Worm (Caenorhabditis elegans): ENCODE data around the gene K08D9.4.

K08D9.4 gene

ce11 chrV:3218604-3219003 is 18.4 kb upstream of the K08D9.4 start:
- TF ChIP-seq unc-62 (GFP tag; optimal IDR thresholded peaks at IDR 0.05 in 1 of 2) (peak in 1 of 2 experiments; percentile 31), unc-62 (tag; optimal IDR thresholded peaks at IDR 0.05) (no peak), lin-39 (tag; optimal IDR thresholded peaks at IDR 0.05) (no peak)

DNA sequence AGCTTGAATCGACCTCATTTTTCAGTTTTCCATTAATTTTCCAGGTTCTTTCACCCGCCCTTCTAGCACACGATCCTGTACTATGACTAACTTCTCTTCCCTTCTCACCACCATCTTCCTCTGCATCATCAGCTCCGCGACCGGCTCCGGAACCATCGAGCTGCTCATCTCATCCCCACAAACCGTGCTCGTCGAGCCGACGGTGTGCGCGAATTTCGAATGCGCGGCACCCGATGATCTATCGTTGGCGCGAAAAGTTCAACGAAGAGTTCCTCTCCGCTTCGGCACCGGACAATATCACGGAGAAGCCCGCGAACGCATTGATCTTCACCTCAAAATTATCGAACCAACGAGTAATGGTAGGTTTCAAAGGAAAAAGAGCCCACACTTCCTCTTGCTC is 9.9 kb upstream of the K08D9.4 start, which contains the start of gene apx-1:
TSS of gene apx-1 (plus strand) at position 50 of the 400 bp plus-strand sequence.
- peak; percentile 9 for TF ChIP-seq aha-1 (tag)
- TF ChIP-seq set-16 (GFP tag; IDR thresholded peaks at IDR 0.05), result peak; percentile 78
- no peak for TF ChIP-seq Y5F2A.4 (GFP tag; optimal IDR thresholded peaks at IDR 0.05)

ce11 chrV:3208940-3209339 is 8.7 kb upstream of the K08D9.4 start:
- TF ChIP-seq F49E8.2 (tag; optimal IDR thresholded peaks at IDR 0.05; ENCODE audit: borderline replicate concordance), result no peak
- TF ChIP-seq unc-62 (GFP tag; optimal IDR thresholded peaks at IDR 0.05 in 1 of 2), result peak in 1 of 2 experiments; percentile 82
- no peak for TF ChIP-seq unc-62 (tag; optimal IDR thresholded peaks at IDR 0.05)
- TF ChIP-seq daf-8 (GFP tag; IDR thresholded peaks at IDR 0.05), result no peak

DNA sequence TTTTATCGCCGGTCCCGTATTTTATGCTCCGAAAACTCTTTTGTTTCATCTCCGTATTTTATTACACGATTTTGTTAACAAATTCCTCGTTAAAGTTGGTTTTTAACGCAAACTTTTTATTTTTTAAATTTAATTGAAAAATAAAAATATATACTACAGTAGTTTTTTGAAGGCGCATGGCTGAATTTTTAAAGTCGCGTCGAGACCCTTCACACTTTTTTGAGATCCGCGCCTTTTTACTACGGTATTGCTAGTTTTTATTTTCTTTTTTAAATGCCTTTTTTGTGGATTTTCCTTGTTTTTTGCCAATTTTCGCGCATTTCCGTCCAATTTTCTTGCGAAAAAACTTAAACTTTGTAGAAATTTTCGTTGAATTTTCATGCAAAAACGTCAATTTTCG is 4.2 kb upstream of the K08D9.4 start:
- TF ChIP-seq F49E8.2 (tag; optimal IDR thresholded peaks at IDR 0.05; ENCODE audit: borderline replicate concordance) (peak; percentile 77), snpc-1.2 (GFP tag; IDR thresholded peaks at IDR 0.05) (peak; percentile 49; the same call in 1 of the 2 replicates), Y105C5A.15 (GFP tag; IDR thresholded peaks at IDR 0.05) (no peak), lsy-2 (tag; optimal IDR thresholded peaks at IDR 0.05) (peak in 1 of 2 experiments; percentile 41), lin-38 (GFP tag; IDR thresholded peaks at IDR 0.05) (peak; percentile 36; the same call in 1 of the 2 replicates)

ce11 chrV:3196832-3197329 is 3.3 kb downstream of the K08D9.4 start, which contains the start of the genes Y73C8B.1 and Y73C8B.5:
Gene Y73C8B.1 (minus strand): TSS chrV:3196882.
Gene Y73C8B.5 (plus strand): TSS chrV:3197268.
- TF ChIP-seq hlh-30 (tag; optimal IDR thresholded peaks at IDR 0.05; ENCODE audit: insufficient read depth) (peak; percentile 3), zag-1 (tag; optimal IDR thresholded peaks at IDR 0.05) (no peak), nhr-11 (tag; optimal IDR thresholded peaks at IDR 0.05) (peak; percentile 94), dve-1 (tag; optimal IDR thresholded peaks at IDR 0.05; ENCODE audit: insufficient read depth) (peak; percentile 35), ztf-11 (tag; optimal IDR thresholded peaks at IDR 0.05) (no peak), ceh-28 (tag; optimal IDR thresholded peaks at IDR 0.05) (no peak), D1046.2 (GFP tag; IDR thresholded peaks at IDR 0.05) (no peak), lsy-2 (tag; optimal IDR thresholded peaks at IDR 0.05) (peak in 1 of 2 experiments; percentile 11), lin-38 (GFP tag; IDR thresholded peaks at IDR 0.05) (peak; percentile 31; the same call in 1 of the 2 replicates), nhr-28 (tag; optimal IDR thresholded peaks at IDR 0.05) (peak; percentile 90), nhr-25 (tag; optimal IDR thresholded peaks at IDR 0.05; ENCODE audit: borderline replicate concordance, insufficient read depth) (no peak), nhr-48 (tag; optimal IDR thresholded peaks at IDR 0.05) (peak; percentile 88), dmd-6 (GFP tag; IDR thresholded peaks at IDR 0.05) (no peak), set-16 (GFP tag; IDR thresholded peaks at IDR 0.05) (no peak), spr-3 (GFP tag; optimal IDR thresholded peaks at IDR 0.05) (no peak), jun-1 (tag; optimal IDR thresholded peaks at IDR 0.05) (no peak), mep-1 (tag; optimal IDR thresholded peaks at IDR 0.05) (peak; percentile 20), php-3 (GFP tag; IDR thresholded peaks at IDR 0.05) (no peak), hlh-11 (tag; optimal IDR thresholded peaks at IDR 0.05) (peak; percentile 11)

DNA sequence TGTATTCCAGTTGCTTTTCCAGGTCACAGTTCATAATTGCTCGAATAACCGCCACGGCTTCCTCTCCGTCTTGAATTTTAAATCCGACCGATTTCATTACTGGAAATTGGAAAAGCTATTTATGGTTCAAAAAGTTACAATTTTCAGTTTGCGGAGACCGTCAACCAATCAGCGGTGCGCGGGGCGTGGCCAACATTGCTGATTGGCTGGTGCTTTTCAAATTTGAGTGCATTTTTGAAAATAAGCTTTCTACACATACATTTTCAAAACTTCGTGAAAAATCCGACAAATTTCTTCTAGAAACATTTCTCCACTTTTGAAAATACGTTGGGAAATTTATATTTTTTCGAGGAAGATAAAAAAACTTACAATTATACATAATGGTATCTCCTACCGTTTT is 4.4 kb downstream of the K08D9.4 start:
- TF ChIP-seq mxl-2 (GFP tag; conservative IDR thresholded peaks at IDR 0.05) (no peak), pqm-1 (tag; optimal IDR thresholded peaks at IDR 0.05) (no peak), lin-13 (GFP tag; optimal IDR thresholded peaks at IDR 0.05) (no peak), ctbp-1 (GFP tag; IDR thresholded peaks at IDR 0.05) (no peak), fos-1 (tag; optimal IDR thresholded peaks at IDR 0.05) (no peak), ceh-28 (tag; optimal IDR thresholded peaks at IDR 0.05) (no peak)
